Fruit fly (Drosophila melanogaster) whole organism, adult: ENCODE results near the gene CG43935.

ENCODE experiments used
- CG5204 ChIP-seq: fragments of 200-800 bp; sonication (Bioruptor generic); optimal IDR thresholded peaks from 2 replicates; lab custom pipeline; 2016; ENCODE audit warnings: missing biosample characterization, missing genetic modification characterization
- cnc ChIP-seq, 2 experiments: fragments of >200 bp; optimal IDR thresholded peaks; 2 replicates each; lab custom pipeline; 2017
- kay ChIP-seq: fragments of 200-800 bp; sonication (Bioruptor generic); peaks from one replicate; lab custom pipeline; 2016; ENCODE audit warnings: missing biosample characterization, missing genetic modification characterization, borderline replicate concordance
- pad ChIP-seq: fragments of 200-800 bp; sonication (Bioruptor generic); optimal IDR thresholded peaks from 3 replicates; lab custom pipeline; 2017; ENCODE audit warnings: missing biosample characterization, missing genetic modification characterization, mild to moderate bottlenecking, moderate library complexity, missing genetic modification reagents
- toe ChIP-seq: fragments of 200-800 bp; sonication (Bioruptor generic); optimal IDR thresholded peaks from 2 replicates; lab custom pipeline; 2016; ENCODE audit warnings: missing biosample characterization, missing genetic modification characterization

DNA sequence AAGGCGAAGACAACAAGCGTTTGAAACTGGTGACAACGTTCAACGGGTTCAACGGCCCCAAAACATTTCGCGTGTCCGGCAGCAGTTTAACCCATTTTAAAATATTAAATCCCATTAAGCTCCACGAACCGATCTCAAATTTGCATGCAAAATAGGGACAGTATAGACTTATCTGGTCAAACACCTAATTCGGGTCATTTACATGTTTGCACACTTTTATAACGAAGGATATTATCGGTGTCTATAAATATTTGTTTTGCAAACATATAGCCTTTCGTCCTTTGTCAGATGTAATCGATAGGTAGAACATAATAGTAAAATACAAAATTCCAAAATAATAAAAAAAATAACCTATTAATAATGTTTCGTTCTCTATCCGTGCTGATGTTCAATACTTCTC lies 3.3 kb upstream of the CG43935 start, which contains the start of gene CG34292:
- no peak for TF ChIP-seq kay (GFP tag; lab: Kevin White, UChicago)
- TF ChIP-seq pad (GFP tag; lab: Kevin White, UChicago), result no peak
- no peak for TF ChIP-seq toe (GFP tag; lab: Kevin White, UChicago)
- TF ChIP-seq CG5204 (GFP tag; lab: Kevin White, UChicago), result no peak
- TF ChIP-seq cnc (optimal IDR thresholded peaks at IDR 0.05; lab: Kevin White, UChicago), result no peak
